Worm (Caenorhabditis elegans): ENCODE data around the gene otpl-7.
"Not testable (repeated sequence)": the region's sequence is repeated elsewhere in the genome, so short reads cannot be mapped to it uniquely, and the experiment has no call there.

- TF ChIP-seq tab-1 (GFP tag; IDR thresholded peaks at IDR 0.05); T22C8.4 (GFP tag; IDR thresholded peaks at IDR 0.05); ref-1 (GFP tag; conservative IDR thresholded peaks at IDR 0.05); klf-2 (GFP tag; conservative IDR thresholded peaks at IDR 0.05); ztf-23 (GFP tag; IDR thresholded peaks at IDR 0.05): not testable (repeated sequence)
Measured at ce11 chrV:8533067-8533466, 11.8 kb downstream of the otpl-7 start, which contains the start of the genes his-8 and his-7.
